Fruit fly (Drosophila melanogaster): ENCODE data around the gene ear.

Gene ear

dm6 chr3R:15332994-15333393, 12.4 kb downstream of the ear start, which contains the start of the genes Fkbp39 and Cyfip (continued):
- TF ChIP-seq CG33213 (GFP tag; optimal IDR thresholded peaks at IDR 0.05), result peak; percentile 70
- peak; percentile 91 for TF ChIP-seq CG13624 (GFP tag; optimal IDR thresholded peaks at IDR 0.05)
- TF ChIP-seq CG7963 (GFP tag; IDR thresholded peaks at IDR 0.05; ENCODE audit: partially characterized antibody), result peak; percentile 59; the same call in 2 of the 3 replicates
- no peak for TF ChIP-seq Gsc (GFP tag; IDR thresholded peaks at IDR 0.05)
- TF ChIP-seq sc (optimal IDR thresholded peaks at IDR 0.05), result no peak
- TF ChIP-seq sc (GFP tag; optimal IDR thresholded peaks at IDR 0.05), result no peak
- TF ChIP-seq CG6791 (GFP tag; IDR thresholded peaks at IDR 0.05; ENCODE audit: partially characterized antibody), result peak; percentile 77
- TF ChIP-seq CG10979 (tag; optimal IDR thresholded peaks at IDR 0.05), result peak; percentile 21
- TF ChIP-seq oc (tag; optimal IDR thresholded peaks at IDR 0.05), result no peak
- no peak for TF ChIP-seq CG4328 (GFP tag; optimal IDR thresholded peaks at IDR 0.05)
- peak; percentile 71 for TF ChIP-seq CG2120 (GFP tag; optimal IDR thresholded peaks at IDR 0.05)
- no peak for TF ChIP-seq Drgx (GFP tag; IDR thresholded peaks at IDR 0.05)
- TF ChIP-seq Doc2 (GFP tag; IDR thresholded peaks at IDR 0.05), result no peak
- no peak for TF ChIP-seq CG10462 (GFP tag; optimal IDR thresholded peaks at IDR 0.05)
- TF ChIP-seq z (GFP tag; IDR thresholded peaks at IDR 0.05), result no peak
- no peak for TF ChIP-seq h (optimal IDR thresholded peaks at IDR 0.05)
- peak; percentile 80 for TF ChIP-seq CG42726 (GFP tag; IDR thresholded peaks at IDR 0.05; ENCODE audit: partially characterized antibody)
- no peak for TF ChIP-seq CG18599 (GFP tag; optimal IDR thresholded peaks at IDR 0.05)
- TF ChIP-seq gce (GFP tag; IDR thresholded peaks at IDR 0.05), result no peak
- TF ChIP-seq btn (GFP tag; optimal IDR thresholded peaks at IDR 0.05), result no peak
- peak; percentile 40 for TF ChIP-seq CG8924 (tag; optimal IDR thresholded peaks at IDR 0.05)
- peak; percentile 84 for TF ChIP-seq Sin3A (optimal IDR thresholded peaks at IDR 0.05)
- no peak for TF ChIP-seq CG17612 (GFP tag; IDR thresholded peaks at IDR 0.05)
- TF ChIP-seq sob (GFP tag; IDR thresholded peaks at IDR 0.05), result peak; percentile 81
- peak; percentile 41 to 57 for TF ChIP-seq dpn (GFP tag; optimal IDR thresholded peaks at IDR 0.05)
- TF ChIP-seq tx (GFP tag; optimal IDR thresholded peaks at IDR 0.05), result peak; percentile 59
- no peak for TF ChIP-seq HLH3B (GFP tag; IDR thresholded peaks at IDR 0.05)
- no peak for TF ChIP-seq lola (GFP tag; optimal IDR thresholded peaks at IDR 0.05)
- TF ChIP-seq CG2129 (GFP tag; IDR thresholded peaks at IDR 0.05; ENCODE audit: partially characterized antibody), result no peak
- TF ChIP-seq slou (GFP tag; optimal IDR thresholded peaks at IDR 0.05), result peak; percentile 20
- TF ChIP-seq CG3726 (GFP tag; IDR thresholded peaks at IDR 0.05), result no peak
- TF ChIP-seq CG5180 (GFP tag; optimal IDR thresholded peaks at IDR 0.05), result no peak
- TF ChIP-seq crol (GFP tag; IDR thresholded peaks at IDR 0.05), result 0 out of 2 replicates have a peak, but pooled peaks have one; percentile 5
- TF ChIP-seq nmo (GFP tag; optimal IDR thresholded peaks at IDR 0.05), result peak; percentile 76
- peak; percentile 2 for TF ChIP-seq CG9727 (GFP tag; optimal IDR thresholded peaks at IDR 0.05)
- peak; percentile 92 for TF ChIP-seq CHES-1-like (GFP tag; optimal IDR thresholded peaks at IDR 0.05)
- no peak for TF ChIP-seq bcd (GFP tag; optimal IDR thresholded peaks at IDR 0.05)
- TF ChIP-seq CG31224 (GFP tag; IDR thresholded peaks at IDR 0.05), result no peak
- peak; percentile 32 for TF ChIP-seq repo (GFP tag; optimal IDR thresholded peaks at IDR 0.05)
- TF ChIP-seq CG2889 (GFP tag; IDR thresholded peaks at IDR 0.05), result no peak
- peak; percentile 8 for TF ChIP-seq CG12942 (GFP tag; optimal IDR thresholded peaks at IDR 0.05)
- TF ChIP-seq CG6254 (GFP tag; optimal IDR thresholded peaks at IDR 0.05), result no peak
- no peak for TF ChIP-seq CG11723 (GFP tag; optimal IDR thresholded peaks at IDR 0.05)
- no peak for TF ChIP-seq run (tag; optimal IDR thresholded peaks at IDR 0.05)
- TF ChIP-seq GATAe (GFP tag; conservative IDR thresholded peaks at IDR 0.05), result no peak
- TF ChIP-seq abd-A (tag; optimal IDR thresholded peaks at IDR 0.05), result no peak
- no peak for TF ChIP-seq lab (GFP tag; optimal IDR thresholded peaks at IDR 0.05)
- TF ChIP-seq chn (GFP tag; optimal IDR thresholded peaks at IDR 0.05), result peak; percentile 8
- TF ChIP-seq cg (GFP tag; optimal IDR thresholded peaks at IDR 0.05), result peak; percentile 47
- 0 out of 3 replicates have a peak, but pooled peaks have one; percentile 42 for TF ChIP-seq CG14860 (GFP tag; IDR thresholded peaks at IDR 0.05; ENCODE audit: partially characterized antibody)
- TF ChIP-seq CG11456 (GFP tag; IDR thresholded peaks at IDR 0.05), result peak; percentile 62; the same call in 1 of the 3 replicates
- peak; percentile 61 for TF ChIP-seq vfl (GFP tag; optimal IDR thresholded peaks at IDR 0.05)
